Fruit fly (Drosophila melanogaster) whole organism, embryonic: ENCODE data around the gene CG11436.

ENCODE experiments used
- Aef1 ChIP-seq: fragments of 200-800 bp; sonication (Bioruptor generic); IDR thresholded peaks from 3 replicates; pipeline ENCODE4 v1.3.6; 2022; ENCODE audit warnings: missing biosample characterization, missing genetic modification characterization
- Bgb ChIP-seq: fragments of 200-800 bp; sonication (Bioruptor generic); IDR thresholded peaks from 2 replicates; pipeline ENCODE4 v1.3.6; 2022; ENCODE audit warnings: missing biosample characterization, missing genetic modification characterization; ENCODE audit not compliant: partially characterized antibody
- Bteb2 ChIP-seq: fragments of 200-800 bp; sonication (Bioruptor generic); optimal IDR thresholded peaks from 2 replicates; lab custom pipeline; 2016; ENCODE audit warnings: missing biosample characterization, missing genetic modification characterization
- CG11456 ChIP-seq: fragments of 200-800 bp; sonication (Bioruptor generic); IDR thresholded peaks from 3 replicates; pipeline ENCODE4 v1.3.6; 2022; ENCODE audit warnings: missing biosample characterization, missing genetic modification characterization
- CG11560 ChIP-seq: fragments of 200-800 bp; sonication (Bioruptor generic); IDR thresholded peaks from 3 replicates; pipeline ENCODE4 v1.3.6; 2022; ENCODE audit warnings: missing biosample characterization, missing genetic modification characterization
- CG11723 ChIP-seq: fragments of 200-800 bp; sonication (Bioruptor generic); optimal IDR thresholded peaks from 2 replicates; lab custom pipeline; 2017; ENCODE audit warnings: missing biosample characterization, mild to moderate bottlenecking, missing genetic modification characterization
- CG14014 ChIP-seq: fragments of 200-800 bp; sonication (Bioruptor generic); IDR thresholded peaks from 2 replicates; pipeline ENCODE4 v1.3.6; 2022; ENCODE audit warnings: missing biosample characterization, missing genetic modification characterization
- CG1529 ChIP-seq: fragments of 200-800 bp; sonication (Bioruptor generic); optimal IDR thresholded peaks from 3 replicates; lab custom pipeline; 2018; ENCODE audit warnings: missing biosample characterization, missing genetic modification characterization
- CG16863 ChIP-seq: fragments of 200-800 bp; sonication (Bioruptor generic); optimal IDR thresholded peaks from 3 replicates; lab custom pipeline; 2016; ENCODE audit warnings: missing biosample characterization, missing genetic modification characterization
- CG17912 ChIP-seq: fragments of 200-800 bp; sonication (Bioruptor generic); optimal IDR thresholded peaks from 2 replicates; lab custom pipeline; 2018; ENCODE audit warnings: missing biosample characterization, mild to moderate bottlenecking, missing genetic modification characterization
- CG2712 ChIP-seq: fragments of 200-800 bp; optimal IDR thresholded peaks from 3 replicates; lab custom pipeline; 2019; ENCODE audit warnings: missing biosample characterization, mild to moderate bottlenecking, missing genetic modification characterization, moderate library complexity
- CG2889 ChIP-seq: fragments of 200-800 bp; sonication (Bioruptor generic); IDR thresholded peaks from 3 replicates; pipeline ENCODE4 v1.3.6; 2022; ENCODE audit warnings: missing biosample characterization, missing genetic modification characterization
- CG30403 ChIP-seq: fragments of 200-800 bp; sonication (Bioruptor generic); optimal IDR thresholded peaks from 3 replicates; lab custom pipeline; 2016; ENCODE audit warnings: missing biosample characterization, missing genetic modification characterization
- CG32532 ChIP-seq: fragments of 200-800 bp; sonication (Bioruptor generic); IDR thresholded peaks from 2 replicates; pipeline ENCODE4 v1.3.6; 2022; ENCODE audit warnings: missing biosample characterization, missing genetic modification characterization
- CG33213 ChIP-seq: fragments of 200-800 bp; sonication (Bioruptor generic); optimal IDR thresholded peaks from 3 replicates; lab custom pipeline; 2016; ENCODE audit warnings: missing biosample characterization, missing genetic modification characterization
- CG3407 ChIP-seq: fragments of 200-800 bp; sonication (Bioruptor generic); optimal IDR thresholded peaks from 2 replicates; lab custom pipeline; 2018; ENCODE audit warnings: missing biosample characterization, mild to moderate bottlenecking, missing genetic modification characterization
- CG3847 ChIP-seq: fragments of 200-800 bp; sonication (Bioruptor generic); IDR thresholded peaks from 2 replicates; pipeline ENCODE4 v1.3.6; 2022; ENCODE audit warnings: missing biosample characterization, missing genetic modification characterization
- CG4820 ChIP-seq: fragments of 200-800 bp; sonication (Bioruptor generic); optimal IDR thresholded peaks from 3 replicates; lab custom pipeline; 2016; ENCODE audit warnings: missing biosample characterization, missing genetic modification characterization
- CG8359 ChIP-seq: fragments of 200-800 bp; sonication (Bioruptor generic); optimal IDR thresholded peaks from 2 replicates; lab custom pipeline; 2017; ENCODE audit warnings: missing biosample characterization, mild to moderate bottlenecking, missing genetic modification characterization, borderline replicate concordance
- CG8944 ChIP-seq: fragments of 200-800 bp; sonication (Bioruptor generic); optimal IDR thresholded peaks from 3 replicates; lab custom pipeline; 2016; ENCODE audit warnings: missing biosample characterization, missing genetic modification characterization
- Camta ChIP-seq: fragments of 200-800 bp; sonication (Bioruptor generic); optimal IDR thresholded peaks from 2 replicates; lab custom pipeline; 2016; ENCODE audit warnings: missing biosample characterization, missing genetic modification characterization
- Dll ChIP-seq: fragments of 200-800 bp; sonication (Bioruptor generic); IDR thresholded peaks from 4 replicates; pipeline ENCODE4 v1.3.6; 2022; ENCODE audit warnings: missing biosample characterization, missing genetic modification characterization; ENCODE audit not compliant: partially characterized antibody
- Gug ChIP-seq: fragments of 200-800 bp; sonication (Bioruptor generic); IDR thresholded peaks from 4 replicates; pipeline ENCODE4 v1.3.6; 2022; ENCODE audit warnings: missing biosample characterization, missing genetic modification characterization
- HHEX ChIP-seq: fragments of 200-800 bp; sonication (Bioruptor generic); optimal IDR thresholded peaks from 3 replicates; lab custom pipeline; 2017; ENCODE audit warnings: missing biosample characterization, mild to moderate bottlenecking, missing genetic modification characterization, missing genetic modification reagents
- HLH54F ChIP-seq: fragments of 200-800 bp; sonication (Bioruptor generic); optimal IDR thresholded peaks from 3 replicates; lab custom pipeline; 2016; ENCODE audit warnings: missing biosample characterization, missing genetic modification characterization
- Lim3 ChIP-seq: fragments of 200-800 bp; sonication (Bioruptor generic); IDR thresholded peaks from 2 replicates; pipeline ENCODE4 v1.3.6; 2022; ENCODE audit warnings: missing biosample characterization, missing genetic modification characterization
- Mad ChIP-seq: fragments of 200-800 bp; sonication (Bioruptor generic); optimal IDR thresholded peaks from 2 replicates; lab custom pipeline; 2016; ENCODE audit warnings: missing biosample characterization, missing genetic modification characterization
- Side ChIP-seq: fragments of 200-800 bp; sonication (Bioruptor generic); optimal IDR thresholded peaks from 2 replicates; lab custom pipeline; 2016; ENCODE audit warnings: missing biosample characterization, missing genetic modification characterization
- Sry-δ ChIP-seq: fragments of 200-800 bp; sonication (Bioruptor generic); optimal IDR thresholded peaks from 2 replicates; lab custom pipeline; 2016; ENCODE audit warnings: missing biosample characterization, missing genetic modification characterization
- az2 ChIP-seq: fragments of 200-800 bp; sonication (Bioruptor generic); optimal IDR thresholded peaks from 3 replicates; lab custom pipeline; 2016; ENCODE audit warnings: missing biosample characterization, missing genetic modification characterization
- bbx ChIP-seq: fragments of 200-800 bp; sonication (Bioruptor generic); IDR thresholded peaks from 2 replicates; pipeline ENCODE4 v1.3.6; 2022; ENCODE audit warnings: missing biosample characterization, missing genetic modification characterization; ENCODE audit not compliant: partially characterized antibody
- chif ChIP-seq, 2 experiments: fragments of 200-800 bp; sonication (Bioruptor generic); optimal IDR thresholded peaks; 3 replicates each; lab custom pipeline; 2016; ENCODE audit warnings: missing biosample characterization in 2 of 2, missing genetic modification characterization in 2 of 2
- cwo ChIP-seq: fragments of 200-800 bp; sonication (Bioruptor generic); optimal IDR thresholded peaks from 3 replicates; lab custom pipeline; 2017; ENCODE audit warnings: missing biosample characterization, missing genetic modification characterization, mild to moderate bottlenecking, moderate library complexity, missing genetic modification reagents
- disco-r ChIP-seq: fragments of 200-800 bp; sonication (Bioruptor generic); optimal IDR thresholded peaks from 2 replicates; lab custom pipeline; 2016; ENCODE audit warnings: missing biosample characterization, missing genetic modification characterization
- dpn ChIP-seq, 2 experiments: fragments of 200-800 bp; sonication (Bioruptor generic); optimal IDR thresholded peaks; 3 replicates each; lab custom pipeline; 2016; ENCODE audit warnings: missing biosample characterization in 2 of 2, missing genetic modification characterization in 2 of 2
- fru ChIP-seq: fragments of >200 bp; optimal IDR thresholded peaks from 2 replicates; lab custom pipeline; 2017
- fu2 ChIP-seq: fragments of 200-800 bp; sonication (Bioruptor generic); optimal IDR thresholded peaks from 2 replicates; lab custom pipeline; 2016; ENCODE audit warnings: missing biosample characterization, missing genetic modification characterization
- gem ChIP-seq: fragments of 200-800 bp; sonication (Bioruptor generic); optimal IDR thresholded peaks from 2 replicates; lab custom pipeline; 2019; ENCODE audit warnings: missing biosample characterization, mild to moderate bottlenecking, missing genetic modification characterization, moderate library complexity
- gro ChIP-seq: fragments of 200-800 bp; sonication (Bioruptor generic); optimal IDR thresholded peaks from 2 replicates; lab custom pipeline; 2016; ENCODE audit warnings: missing biosample characterization, missing genetic modification characterization
- h ChIP-seq: fragments of >200 bp; optimal IDR thresholded peaks from 2 replicates; lab custom pipeline; 2017
- ind ChIP-seq: fragments of 200-800 bp; sonication (Bioruptor generic); optimal IDR thresholded peaks from 3 replicates; lab custom pipeline; 2016; ENCODE audit warnings: missing biosample characterization, missing genetic modification characterization
- insv ChIP-seq, 2 experiments: fragments of 200-800 bp; sonication (Bioruptor generic); optimal IDR thresholded peaks; 3 replicates each; lab custom pipeline; 2016 to 2018; ENCODE audit warnings: missing biosample characterization in 2 of 2, missing genetic modification characterization in 2 of 2
- p53 ChIP-seq: fragments of 200-800 bp; sonication (Bioruptor generic); optimal IDR thresholded peaks from 2 replicates; lab custom pipeline; 2016; ENCODE audit warnings: missing biosample characterization, missing genetic modification characterization
- pho ChIP-seq: fragments of 200-800 bp; sonication (Bioruptor generic); optimal IDR thresholded peaks from 2 replicates; lab custom pipeline; 2016; ENCODE audit warnings: missing biosample characterization, missing genetic modification characterization
- psq ChIP-seq: fragments of 200-800 bp; sonication (Bioruptor generic); optimal IDR thresholded peaks from 2 replicates; lab custom pipeline; 2017; ENCODE audit warnings: missing biosample characterization, missing genetic modification characterization
- ranshi ChIP-seq: fragments of 200-800 bp; sonication (Bioruptor generic); IDR thresholded peaks from 2 replicates; pipeline ENCODE4 v1.3.6; 2022; ENCODE audit warnings: missing biosample characterization, missing genetic modification characterization
- sima ChIP-seq: fragments of 200-800 bp; sonication (Bioruptor generic); optimal IDR thresholded peaks from 2 replicates; lab custom pipeline; 2016; ENCODE audit warnings: missing biosample characterization, missing genetic modification characterization
- stwl ChIP-seq: fragments of 200-800 bp; sonication (Bioruptor generic); optimal IDR thresholded peaks from 3 replicates; lab custom pipeline; 2018; ENCODE audit warnings: missing biosample characterization, mild to moderate bottlenecking, missing genetic modification characterization, moderate library complexity
- tgo ChIP-seq: fragments of 200-800 bp; sonication (Bioruptor generic); IDR thresholded peaks from 3 replicates; pipeline ENCODE4 v1.3.6; 2022; ENCODE audit warnings: missing biosample characterization, missing genetic modification characterization
- tup ChIP-seq: fragments of 200-800 bp; sonication (Bioruptor generic); optimal IDR thresholded peaks from 2 replicates; lab custom pipeline; 2016; ENCODE audit warnings: missing biosample characterization, mild to moderate bottlenecking, missing genetic modification characterization, moderate library complexity
- unc-4 ChIP-seq: fragments of 200-800 bp; sonication (Bioruptor generic); IDR thresholded peaks from 2 replicates; pipeline ENCODE4 v1.3.6; 2022; ENCODE audit warnings: missing biosample characterization, missing genetic modification characterization; ENCODE audit not compliant: partially characterized antibody
- wor ChIP-seq: fragments of 200-800 bp; sonication (Bioruptor generic); IDR thresholded peaks from 2 replicates; pipeline ENCODE4 v1.3.6; 2022; ENCODE audit warnings: missing biosample characterization, missing genetic modification characterization

The CG11436 gene

dm6 chrX:4507121-4507520, 44.6 kb downstream of the CG11436 start:
- TF ChIP-seq p53 (GFP tag; lab: Kevin White, UChicago) = peak; percentile 55
- TF ChIP-seq HLH54F = no peak
- peak; percentile 45; the same call in 2 of the 3 replicates for TF ChIP-seq tgo
- peak; percentile 38 for TF ChIP-seq CG8359 (GFP tag; lab: Kevin White, UChicago)
- TF ChIP-seq cwo (GFP tag; lab: Kevin White, UChicago) = no peak
- no peak for TF ChIP-seq bbx
- peak; percentile 42 for TF ChIP-seq Camta
- TF ChIP-seq CG11723 (GFP tag; lab: Kevin White, UChicago) = peak; percentile 53
- peak; percentile 8 for TF ChIP-seq HHEX (GFP tag; lab: Kevin White, UChicago)
- peak; percentile 35 for TF ChIP-seq disco-r (GFP tag; lab: Kevin White, UChicago)
- TF ChIP-seq Mad (GFP tag; lab: Kevin White, UChicago) = peak; percentile 38
- peak; percentile 32 for TF ChIP-seq ind (GFP tag; lab: Kevin White, UChicago)
- TF ChIP-seq CG8944 = peak; percentile 36
- TF ChIP-seq chif (GFP tag; optimal IDR thresholded peaks at IDR 0.05; lab: Kevin White, UChicago) = peak; percentile 44 to 84
- TF ChIP-seq CG16863 (GFP tag; lab: Kevin White, UChicago) = peak; percentile 70
- TF ChIP-seq fru (lab: Kevin White, UChicago) = no peak
- no peak for TF ChIP-seq CG11560
- peak; percentile 66; the same call in 3 of the 4 replicates for TF ChIP-seq Gug (GFP tag; lab: Robert Waterston, UW)
- TF ChIP-seq Lim3 (GFP tag; lab: Robert Waterston, UW) = no peak
- TF ChIP-seq stwl (tag; lab: Kevin White, UChicago) = peak; percentile 30
- TF ChIP-seq Bteb2 (GFP tag; lab: Kevin White, UChicago) = no peak
- peak; percentile 44; the same call in 1 of the 2 replicates for TF ChIP-seq CG14014 (GFP tag; lab: Robert Waterston, UW)
- TF ChIP-seq Dll = no peak
- peak; percentile 60 for TF ChIP-seq CG1529 (GFP tag; lab: Kevin White, UChicago)
- 0 out of 2 replicates have a peak, but pooled peaks have one; percentile 31 for TF ChIP-seq CG3847 (GFP tag; lab: Robert Waterston, UW)
- peak; percentile 49 for TF ChIP-seq CG30403 (GFP tag; lab: Kevin White, UChicago)
- peak; percentile 83; the same call in 2 of the 3 replicates for TF ChIP-seq CG11456 (GFP tag; lab: Robert Waterston, UW)
- 0 out of 3 replicates have a peak, but pooled peaks have one; percentile 18 for TF ChIP-seq CG2889
- peak; percentile 56 for TF ChIP-seq CG3407 (GFP tag; lab: Kevin White, UChicago)
- TF ChIP-seq Sry-δ (GFP tag; lab: Kevin White, UChicago) = no peak
- TF ChIP-seq h = peak; percentile 65
- TF ChIP-seq gem (tag; lab: Kevin White, UChicago) = peak; percentile 45
- TF ChIP-seq pho (GFP tag; lab: Kevin White, UChicago) = no peak
- peak; percentile 46 for TF ChIP-seq CG4820 (GFP tag; lab: Kevin White, UChicago)
- TF ChIP-seq tup (GFP tag; lab: Kevin White, UChicago) = no peak
- no peak for TF ChIP-seq gro
- TF ChIP-seq Bgb = no peak
- no peak for TF ChIP-seq wor
- TF ChIP-seq Side (GFP tag; lab: Kevin White, UChicago) = peak; percentile 57
- peak; percentile 42 for TF ChIP-seq CG33213
- peak; percentile 78 for TF ChIP-seq CG32532 (GFP tag; lab: Robert Waterston, UW)
- no peak for TF ChIP-seq sima (GFP tag; lab: Kevin White, UChicago)
- TF ChIP-seq fu2 (GFP tag; lab: Kevin White, UChicago) = no peak
- peak; percentile 46 for TF ChIP-seq CG2712 (tag; lab: Kevin White, UChicago)
- TF ChIP-seq Aef1 (GFP tag; lab: Robert Waterston, UW) = no peak
- TF ChIP-seq dpn (GFP tag; optimal IDR thresholded peaks at IDR 0.05; lab: Kevin White, UChicago) = peak; percentile 52 to 69
- TF ChIP-seq ranshi (GFP tag; lab: Robert Waterston, UW) = no peak
- no peak for TF ChIP-seq unc-4 (GFP tag; lab: Robert Waterston, UW)
- TF ChIP-seq psq (GFP tag; lab: Kevin White, UChicago) = no peak
- peak; percentile 79 for TF ChIP-seq CG17912 (GFP tag; lab: Kevin White, UChicago)
- peak in 1 of 2 experiments; percentile 34 for TF ChIP-seq insv (GFP tag; optimal IDR thresholded peaks at IDR 0.05; lab: Kevin White, UChicago)
- TF ChIP-seq az2 (GFP tag; lab: Kevin White, UChicago) = peak; percentile 73
